Worm (Caenorhabditis elegans): ENCODE measurements around the gene fbxa-102.

The fbxa-102 gene

ce11 chrV:17513831-17514230, 20.2 kb upstream of the fbxa-102 start:
- TF ChIP-seq zim-3 (tag; optimal IDR thresholded peaks at IDR 0.05) (no peak), egl-44 (GFP tag; IDR thresholded peaks at IDR 0.05) (no peak), ztf-25 (GFP tag; IDR thresholded peaks at IDR 0.05) (0 out of 2 replicates have a peak, but pooled peaks have one; percentile 50), tbp1 (GFP tag; optimal IDR thresholded peaks at IDR 0.05) (peak; percentile 73), lsl-1 (GFP tag; optimal IDR thresholded peaks at IDR 0.05) (no peak), hrde-1 (tag; optimal IDR thresholded peaks at IDR 0.05; ENCODE audit: borderline replicate concordance) (peak; percentile 50), lin-26 (GFP tag; IDR thresholded peaks at IDR 0.05) (peak; percentile 64; the same call in 1 of the 2 replicates), lin-54 (GFP tag; optimal IDR thresholded peaks at IDR 0.05) (no peak), dpff-1 (tag; optimal IDR thresholded peaks at IDR 0.05) (no peak), rpc-1 (optimal IDR thresholded peaks at IDR 0.05) (peak; percentile 47), rpc-1 (tag; optimal IDR thresholded peaks at IDR 0.05) (peak; percentile 79), attf-6 (GFP tag; IDR thresholded peaks at IDR 0.05) (peak; percentile 67; the same call in 1 of the 2 replicates), ztf-18 (tag; optimal IDR thresholded peaks at IDR 0.05) (peak; percentile 25), madf-6 (GFP tag; IDR thresholded peaks at IDR 0.05) (0 out of 2 replicates have a peak, but pooled peaks have one; percentile 27), B0261.1 (tag; optimal IDR thresholded peaks at IDR 0.05) (peak; percentile 44), akir-1 (GFP tag; optimal IDR thresholded peaks at IDR 0.05) (no peak), F57C9.4 (tag; optimal IDR thresholded peaks at IDR 0.05) (no peak)

- no peak for TF ChIP-seq C06A6.2 (GFP tag; conservative IDR thresholded peaks at IDR 0.05)
- 0 out of 2 replicates have a peak, but pooled peaks have one; percentile 18 for TF ChIP-seq ztf-28 (GFP tag; IDR thresholded peaks at IDR 0.05)
- TF ChIP-seq zfh-2 (GFP tag; conservative IDR thresholded peaks at IDR 0.05): peak; percentile 70; the same call in 1 of the 2 replicates
These were observed 19.1 kb upstream of the fbxa-102 start for ce11 chrV:17512763-17513162.

ce11 chrV:17508493-17508892, 14.9 kb upstream of the fbxa-102 start, which contains the start of gene srw-32:
Gene srw-32 (plus strand): TSS chrV:17508793.
- TF ChIP-seq Y67H2A.10 (GFP tag; conservative IDR thresholded peaks at IDR 0.05) (no peak), ztf-28 (GFP tag; IDR thresholded peaks at IDR 0.05) (no peak), nhr-179 (tag; optimal IDR thresholded peaks at IDR 0.05) (no peak), rcor-1 (GFP tag; IDR thresholded peaks at IDR 0.05) (no peak), chd-7 (tag; optimal IDR thresholded peaks at IDR 0.05) (no peak), F37B4.10 (GFP tag; IDR thresholded peaks at IDR 0.05) (no peak), cebp-2 (GFP tag; IDR thresholded peaks at IDR 0.05) (no peak), ztf-26 (tag; optimal IDR thresholded peaks at IDR 0.05) (no peak), ceh-91 (GFP tag; IDR thresholded peaks at IDR 0.05) (no peak), attf-6 (GFP tag; IDR thresholded peaks at IDR 0.05) (no peak), nhr-80 (tag; optimal IDR thresholded peaks at IDR 0.05) (no peak)

- TF ChIP-seq B0336.3 (GFP tag; IDR thresholded peaks at IDR 0.05) (no peak), athp-1 (tag; optimal IDR thresholded peaks at IDR 0.05) (no peak), madf-3 (GFP tag; IDR thresholded peaks at IDR 0.05) (no peak), rcor-1 (GFP tag; IDR thresholded peaks at IDR 0.05) (no peak), sptf-2 (GFP tag; optimal IDR thresholded peaks at IDR 0.05) (no peak), K12H6.12 (tag; optimal IDR thresholded peaks at IDR 0.05) (no peak), ceh-91 (GFP tag; IDR thresholded peaks at IDR 0.05) (no peak)
These were observed 12.7 kb upstream of the fbxa-102 start, which contains the start of gene srw-31 for ce11 chrV:17506289-17506688. Gene srw-31 (plus strand): TSS chrV:17506589.

- TF ChIP-seq zfh-2 (GFP tag; conservative IDR thresholded peaks at IDR 0.05): peak; percentile 74
- TF ChIP-seq D2030.7 (GFP tag; IDR thresholded peaks at IDR 0.05): no peak
- no peak for TF ChIP-seq ceh-27 (GFP tag; optimal IDR thresholded peaks at IDR 0.05)
- TF ChIP-seq ccch-3 (GFP tag; optimal IDR thresholded peaks at IDR 0.05): no peak
- TF ChIP-seq ceh-91 (GFP tag; IDR thresholded peaks at IDR 0.05): no peak
- TF ChIP-seq ceh-58 (GFP tag; IDR thresholded peaks at IDR 0.05): 0 out of 2 replicates have a peak, but pooled peaks have one; percentile 17
- TF ChIP-seq lin-40 (tag; optimal IDR thresholded peaks at IDR 0.05): no peak
- 0 out of 2 replicates have a peak, but pooled peaks have one; percentile 52 for TF ChIP-seq nhr-120 (GFP tag; IDR thresholded peaks at IDR 0.05)
- TF ChIP-seq nhr-179 (tag; optimal IDR thresholded peaks at IDR 0.05): no peak
These were observed 6.4 kb upstream of the fbxa-102 start for ce11 chrV:17500055-17500454.

Measured in whole organism, young adult.